Worm (Caenorhabditis elegans) whole organism, L4 larva: ENCODE measurements around the gene K06H7.2.

Source experiments
- F26F4.8 ChIP-seq: fragments of 200-800 bp; sonication (Bioruptor generic); conservative IDR thresholded peaks from 2 replicates; pipeline ENCODE4 v1.3.6; 2022; ENCODE audit warnings: missing genetic modification characterization, missing compliant biosample characterization
- F44E2.7 ChIP-seq: fragments of 200-800 bp; sonication (Bioruptor generic); IDR thresholded peaks from 2 replicates; pipeline ENCODE4 v2.1.2; 2022; ENCODE audit warnings: missing genetic modification characterization, missing compliant biosample characterization
- R02D3.7 ChIP-seq: fragments of 150-350 bp; sonication (generic microtip); optimal IDR thresholded peaks from 3 replicates; lab custom pipeline; 2014; ENCODE audit warnings: missing biosample characterization, missing genetic modification characterization
- T20F7.1 ChIP-seq: fragments of 200-800 bp; sonication (Bioruptor generic); optimal IDR thresholded peaks from 2 replicates; lab custom pipeline; 2018; ENCODE audit warnings: mild to moderate bottlenecking, missing genetic modification characterization, missing compliant biosample characterization
- Y105C5A.15 ChIP-seq: fragments of 200-800 bp; sonication (Bioruptor generic); IDR thresholded peaks from 2 replicates; pipeline ENCODE4 v1.3.6; 2022; ENCODE audit warnings: missing genetic modification characterization, missing compliant biosample characterization
- Y48G9A.11 ChIP-seq: fragments of 200-800 bp; sonication (Bioruptor generic); IDR thresholded peaks from 2 replicates; pipeline ENCODE4 v1.3.6; 2022; ENCODE audit warnings: missing genetic modification reagents, missing genetic modification characterization, missing compliant biosample characterization
- Y5F2A.4 ChIP-seq: fragments of 200-800 bp; sonication (Bioruptor generic); optimal IDR thresholded peaks from 2 replicates; lab custom pipeline; 2018; ENCODE audit warnings: mild to moderate bottlenecking, missing genetic modification characterization, missing compliant biosample characterization
- Y75B8A.6 ChIP-seq: fragments of 200-800 bp; sonication (Bioruptor generic); IDR thresholded peaks from 2 replicates; pipeline ENCODE4 v1.3.6; 2022; ENCODE audit warnings: missing genetic modification reagents, missing genetic modification characterization, missing compliant biosample characterization
- ZK337.2 ChIP-seq: fragments of 200-800 bp; sonication (Bioruptor generic); IDR thresholded peaks from 2 replicates; pipeline ENCODE4 v1.3.6; 2022; ENCODE audit warnings: missing genetic modification reagents, missing genetic modification characterization, missing compliant biosample characterization
- ama-1 ChIP-seq: fragments of 150-350 bp; optimal IDR thresholded peaks from 2 replicates; lab custom pipeline; 2014; ENCODE audit warnings: inconsistent platforms, mixed read lengths
- arid-1 ChIP-seq: fragments of 200-800 bp; sonication (Bioruptor generic); conservative IDR thresholded peaks from 2 replicates; pipeline ENCODE4 v1.3.6; 2022; ENCODE audit warnings: missing genetic modification reagents, missing genetic modification characterization, missing compliant biosample characterization
- attf-4 ChIP-seq: sonication (generic microtip); optimal IDR thresholded peaks from 3 replicates; lab custom pipeline; 2017; ENCODE audit warnings: missing biosample characterization, missing genetic modification characterization
- ceh-32 ChIP-seq: sonication (generic microtip); optimal IDR thresholded peaks from 2 replicates; lab custom pipeline; 2016; ENCODE audit warnings: mild to moderate bottlenecking, missing genetic modification characterization, missing compliant biosample characterization; ENCODE audit not compliant: poor library complexity
- ceh-44 ChIP-seq: fragments of 200-800 bp; sonication (Bioruptor generic); IDR thresholded peaks from 2 replicates; pipeline ENCODE4 v1.3.6; 2022; ENCODE audit warnings: missing genetic modification reagents, missing genetic modification characterization, missing compliant biosample characterization
- ceh-62 ChIP-seq: sonication (generic microtip); optimal IDR thresholded peaks from 2 replicates; lab custom pipeline; 2017; ENCODE audit warnings: missing biosample characterization, missing genetic modification characterization
- ces-1 ChIP-seq: fragments of 150-350 bp; sonication (generic microtip); optimal IDR thresholded peaks from 4 replicates; lab custom pipeline; 2014; ENCODE audit warnings: missing biosample characterization, missing genetic modification reagents, missing genetic modification characterization
- ctbp-1 ChIP-seq: fragments of 200-800 bp; sonication (Bioruptor generic); IDR thresholded peaks from 2 replicates; pipeline ENCODE4 v1.3.6; 2022; ENCODE audit warnings: missing genetic modification reagents, missing genetic modification characterization, missing compliant biosample characterization
- daf-16 ChIP-seq, 3 experiments: sonication (generic microtip); optimal IDR thresholded peaks; 2 replicates each; lab custom pipeline; 2016 to 2017; ENCODE audit warnings: missing genetic modification characterization in 3 of 3, missing genetic modification reagents in 3 of 3, mild to moderate bottlenecking in 2 of 3, missing compliant biosample characterization in 2 of 3, missing biosample characterization in 1 of 3, moderate library complexity in 1 of 3
- dmd-8 ChIP-seq: fragments of 200-800 bp; sonication (Bioruptor generic); IDR thresholded peaks from 2 replicates; pipeline ENCODE4 v1.3.6; 2022; ENCODE audit warnings: missing genetic modification characterization, missing compliant biosample characterization
- dpl-1 ChIP-seq: fragments of 150-350 bp; optimal IDR thresholded peaks from 2 replicates; lab custom pipeline; 2014; ENCODE audit warnings: missing biosample characterization, missing genetic modification reagents, missing genetic modification characterization
- dve-1 ChIP-seq: sonication (generic microtip); optimal IDR thresholded peaks from 2 replicates; lab custom pipeline; 2017; ENCODE audit warnings: antibody characterized with exemption, mild to moderate bottlenecking, missing genetic modification characterization, missing compliant biosample characterization; ENCODE audit not compliant: insufficient read depth
- egl-27 ChIP-seq: sonication (generic microtip); optimal IDR thresholded peaks from 3 replicates; lab custom pipeline; 2017; ENCODE audit warnings: missing biosample characterization, missing genetic modification reagents, missing genetic modification characterization
- egl-43 ChIP-seq: fragments of 200-800 bp; sonication (Bioruptor generic); IDR thresholded peaks from 2 replicates; pipeline ENCODE4 v1.3.6; 2022; ENCODE audit warnings: missing genetic modification reagents, missing genetic modification characterization, missing compliant biosample characterization
- fkh-10 ChIP-seq: fragments of 150-350 bp; optimal IDR thresholded peaks from 2 replicates; lab custom pipeline; 2014; ENCODE audit warnings: missing biosample characterization, missing genetic modification reagents, missing genetic modification characterization
- gei-8 ChIP-seq: fragments of 200-800 bp; sonication (Bioruptor generic); optimal IDR thresholded peaks from 2 replicates; lab custom pipeline; 2018; ENCODE audit warnings: mild to moderate bottlenecking, missing genetic modification characterization, missing compliant biosample characterization
- hif-1 ChIP-seq, 2 experiments: sonication (generic microtip); optimal IDR thresholded peaks; 2 replicates each; lab custom pipeline; 2016 to 2017; ENCODE audit warnings: missing compliant biosample characterization in 2 of 2, missing genetic modification characterization in 2 of 2, missing genetic modification reagents in 2 of 2, missing genotype in 2 of 2, mild to moderate bottlenecking in 1 of 2
- hlh-11 ChIP-seq: fragments of 200-800 bp; sonication (Bioruptor generic); optimal IDR thresholded peaks from 2 replicates; lab custom pipeline; 2018; ENCODE audit warnings: mild to moderate bottlenecking, missing genetic modification characterization, missing compliant biosample characterization
- hlh-30 ChIP-seq: sonication (generic microtip); optimal IDR thresholded peaks from 2 replicates; lab custom pipeline; 2017; ENCODE audit warnings: antibody characterized with exemption, mild to moderate bottlenecking, missing genetic modification characterization, missing compliant biosample characterization; ENCODE audit not compliant: insufficient read depth
- hmg-1.1 ChIP-seq: fragments of 200-800 bp; sonication (Bioruptor generic); IDR thresholded peaks from 2 replicates; pipeline ENCODE4 v1.3.6; 2022; ENCODE audit warnings: missing genetic modification reagents, missing genetic modification characterization, missing compliant biosample characterization
- lin-15B ChIP-seq: fragments of 150-350 bp; sonication (generic microtip); optimal IDR thresholded peaks from 3 replicates; lab custom pipeline; 2014; ENCODE audit warnings: missing biosample characterization, missing genetic modification characterization
- lir-3 ChIP-seq: sonication (generic microtip); optimal IDR thresholded peaks from 2 replicates; lab custom pipeline; 2016; ENCODE audit warnings: mild to moderate bottlenecking, missing genetic modification characterization, missing compliant biosample characterization
- lsy-2 ChIP-seq, 2 experiments: fragments of 150-350 bp in 1 of 2; sonication (generic microtip) in 1 of 2; optimal IDR thresholded peaks; 2 replicates each; lab custom pipeline; 2014 to 2017; ENCODE audit warnings: missing biosample characterization in 2 of 2, missing genetic modification characterization in 2 of 2
- madf-9 ChIP-seq: fragments of 200-800 bp; sonication (Bioruptor generic); conservative IDR thresholded peaks from 2 replicates; pipeline ENCODE4 v1.3.6; 2022; ENCODE audit warnings: missing genetic modification reagents, missing genetic modification characterization, missing compliant biosample characterization
- mep-1 ChIP-seq: fragments of 150-350 bp; sonication (generic microtip); optimal IDR thresholded peaks from 3 replicates; lab custom pipeline; 2014; ENCODE audit warnings: missing biosample characterization, missing genetic modification characterization
- nhr-10 ChIP-seq: fragments of 150-350 bp; optimal IDR thresholded peaks from 2 replicates; lab custom pipeline; 2014; ENCODE audit warnings: missing biosample characterization, missing genetic modification characterization
- nhr-6 ChIP-seq: fragments of 150-350 bp; optimal IDR thresholded peaks from 2 replicates; lab custom pipeline; 2014; ENCODE audit warnings: missing biosample characterization, missing genetic modification characterization
- pha-4 ChIP-seq, 2 experiments: fragments of 150-350 bp in 1 of 2; fragments of 200-800 bp in 1 of 2; sonication (Bioruptor generic) in 1 of 2; IDR thresholded peaks in 1 of 2; optimal IDR thresholded peaks in 1 of 2; 2 replicates each; pipeline versions ENCODE4 v1.3.6 to Lab custom; 2014 to 2022; ENCODE audit warnings: missing genetic modification characterization in 2 of 2, missing genetic modification reagents in 2 of 2, missing biosample characterization in 1 of 2, missing compliant biosample characterization in 1 of 2
- php-3 ChIP-seq: fragments of 200-800 bp; sonication (Bioruptor generic); IDR thresholded peaks from 2 replicates; pipeline ENCODE4 v1.3.6; 2022; ENCODE audit warnings: missing genetic modification reagents, missing genetic modification characterization, missing compliant biosample characterization
- pqm-1 ChIP-seq: sonication (generic microtip); optimal IDR thresholded peaks from 2 replicates; lab custom pipeline; 2017; ENCODE audit warnings: missing biosample characterization, missing genetic modification characterization
- rbr-2 ChIP-seq: sonication (generic microtip); optimal IDR thresholded peaks from 2 replicates; lab custom pipeline; 2016; ENCODE audit warnings: missing genotype, missing genetic modification characterization, missing compliant biosample characterization
- saeg-2 ChIP-seq: fragments of 200-800 bp; sonication (Bioruptor generic); IDR thresholded peaks from 2 replicates; pipeline ENCODE4 v1.3.6; 2022; ENCODE audit warnings: missing genetic modification reagents, missing genetic modification characterization, missing compliant biosample characterization
- set-16 ChIP-seq: fragments of 200-800 bp; sonication (Bioruptor generic); IDR thresholded peaks from 2 replicates; pipeline ENCODE4 v1.3.6; 2022; ENCODE audit warnings: missing genetic modification reagents, missing genetic modification characterization, missing compliant biosample characterization
- snpc-1.2 ChIP-seq: fragments of 200-800 bp; sonication (Bioruptor generic); IDR thresholded peaks from 2 replicates; pipeline ENCODE4 v1.3.6; 2022; ENCODE audit warnings: missing genetic modification reagents, missing genetic modification characterization, missing compliant biosample characterization
- snpc-4 ChIP-seq: fragments of 150-350 bp; optimal IDR thresholded peaks from 2 replicates; lab custom pipeline; 2014; ENCODE audit warnings: missing biosample characterization, missing genetic modification characterization
- unc-130 ChIP-seq: sonication (generic microtip); optimal IDR thresholded peaks from 2 replicates; lab custom pipeline; 2016; ENCODE audit warnings: missing genetic modification reagents, missing genetic modification characterization, missing compliant biosample characterization
- unc-62 ChIP-seq, 3 experiments: fragments of 150-350 bp in 1 of 3; sonication (generic microtip); optimal IDR thresholded peaks in 2 of 3; peaks in 1 of 3; 1 replicate in 1 of 3; 2 replicates in 2 of 3; lab custom pipeline; 2014 to 2017; ENCODE audit warnings: missing biosample characterization in 3 of 3, missing genetic modification characterization in 3 of 3, missing genetic modification reagents in 3 of 3, missing genotype in 1 of 3
- zag-1 ChIP-seq: fragments of 150-350 bp; optimal IDR thresholded peaks from 2 replicates; lab custom pipeline; 2014; ENCODE audit warnings: missing biosample characterization, missing genetic modification characterization
- zfp-2 ChIP-seq: sonication (generic microtip); optimal IDR thresholded peaks from 2 replicates; lab custom pipeline; 2016; ENCODE audit warnings: mild to moderate bottlenecking, missing genetic modification characterization, missing compliant biosample characterization
- zip-2 ChIP-seq: fragments of 150-350 bp; optimal IDR thresholded peaks from 2 replicates; lab custom pipeline; 2014; ENCODE audit warnings: missing biosample characterization, missing genetic modification characterization
- ztf-11 ChIP-seq: fragments of 150-350 bp; optimal IDR thresholded peaks from 2 replicates; lab custom pipeline; 2014; ENCODE audit warnings: missing biosample characterization, missing genetic modification characterization

The K06H7.2 gene

ce11 chrIII:8093079-8093623 lies at the start of gene K06H7.2 (continued):
- TF ChIP-seq egl-43 (GFP tag; lab: Robert Waterston, UW) (no peak), ces-1 (GFP tag; lab: Kevin White, UChicago) (no peak), php-3 (GFP tag; lab: Robert Waterston, UW) (no peak), zip-2 (tag; lab: Kevin White, UChicago) (no peak), set-16 (GFP tag; lab: Robert Waterston, UW) (no peak), ztf-11 (tag; lab: Kevin White, UChicago) (no peak), zag-1 (tag; lab: Kevin White, UChicago) (no peak), dve-1 (tag; lab: Kevin White, UChicago) (peak; percentile 63), mep-1 (tag; lab: Kevin White, UChicago) (peak; percentile 72), R02D3.7 (no peak), F26F4.8 (no peak), Y105C5A.15 (GFP tag; lab: Robert Waterston, UW) (no peak), Y75B8A.6 (GFP tag; lab: Robert Waterston, UW) (no peak), egl-27 (no peak), pqm-1 (peak; percentile 31), ctbp-1 (no peak), Y48G9A.11 (GFP tag; lab: Robert Waterston, UW) (no peak), lin-15B (tag; lab: Kevin White, UChicago) (no peak), dpl-1 (GFP tag; lab: Kevin White, UChicago) (peak; percentile 58), daf-16 (GFP tag; optimal IDR thresholded peaks at IDR 0.05; lab: Kevin White, UChicago) (no peak), daf-16 (tag; optimal IDR thresholded peaks at IDR 0.05; lab: Kevin White, UChicago) (peak; percentile 9), zfp-2 (tag; lab: Kevin White, UChicago) (no peak), F44E2.7 (GFP tag; lab: Robert Waterston, UW) (no peak), dmd-8 (GFP tag; lab: Robert Waterston, UW) (no peak), pha-4 (GFP tag; IDR thresholded peaks at IDR 0.05; lab: Robert Waterston, UW) (no peak), pha-4 (tag; optimal IDR thresholded peaks at IDR 0.05; lab: Kevin White, UChicago) (peak; percentile 20), ZK337.2 (GFP tag; lab: Robert Waterston, UW) (no peak), hif-1 (tag; optimal IDR thresholded peaks at IDR 0.05; lab: Kevin White, UChicago) (no peak), attf-4 (no peak), rbr-2 (tag; lab: Kevin White, UChicago) (peak; percentile 35), lsy-2 (tag; optimal IDR thresholded peaks at IDR 0.05; lab: Kevin White, UChicago) (peak; percentile 18 to 90), saeg-2 (no peak), arid-1 (GFP tag; lab: Robert Waterston, UW) (no peak), hlh-11 (tag; lab: Kevin White, UChicago) (peak; percentile 89), hmg-1.1 (GFP tag; lab: Robert Waterston, UW) (0 out of 2 replicates have a peak, but pooled peaks have one; percentile 25), ama-1 (no peak), ceh-44 (GFP tag; lab: Robert Waterston, UW) (no peak), nhr-10 (no peak), nhr-6 (tag; lab: Kevin White, UChicago) (peak; percentile 50), unc-130 (GFP tag; lab: Kevin White, UChicago) (no peak), madf-9 (GFP tag; lab: Robert Waterston, UW) (no peak), unc-62 (GFP tag; optimal IDR thresholded peaks at IDR 0.05 in 1 of 2; lab: Kevin White, UChicago) (no peak), unc-62 (tag; optimal IDR thresholded peaks at IDR 0.05; lab: Kevin White, UChicago) (no peak), ceh-62 (tag; lab: Kevin White, UChicago) (no peak), Y5F2A.4 (no peak), snpc-4 (no peak), ceh-32 (tag; lab: Kevin White, UChicago) (no peak), T20F7.1 (GFP tag; lab: Kevin White, UChicago) (peak; percentile 39), fkh-10 (GFP tag; lab: Kevin White, UChicago) (peak; percentile 32), snpc-1.2 (no peak), gei-8 (GFP tag; lab: Kevin White, UChicago) (no peak), hlh-30 (peak; percentile 94), lir-3 (tag; lab: Kevin White, UChicago) (no peak)
